Worm (Caenorhabditis elegans) whole organism, L2 larva: Measurements from ENCODE around the gene F26G1.2.

Source experiments
- C34F6.9 ChIP-seq: fragments of 150-350 bp; optimal IDR thresholded peaks from 2 replicates; lab custom pipeline; 2014; ENCODE audit warnings: missing biosample characterization, missing genetic modification characterization
- F13H6.1 ChIP-seq: sonication (generic microtip); optimal IDR thresholded peaks from 2 replicates; lab custom pipeline; 2016; ENCODE audit warnings: missing genetic modification characterization, missing compliant biosample characterization
- R02D3.7 ChIP-seq: fragments of 150-350 bp; optimal IDR thresholded peaks from 2 replicates; lab custom pipeline; 2014; ENCODE audit warnings: missing biosample characterization, missing genetic modification characterization
- alr-1 ChIP-seq: fragments of 150-350 bp; optimal IDR thresholded peaks from 2 replicates; lab custom pipeline; 2014; ENCODE audit warnings: missing biosample characterization, missing genetic modification characterization
- aly-2 ChIP-seq: fragments of 150-350 bp; optimal IDR thresholded peaks from 2 replicates; lab custom pipeline; 2014; ENCODE audit warnings: missing biosample characterization, missing genetic modification characterization
- ama-1 ChIP-seq: fragments of 150-350 bp; optimal IDR thresholded peaks from 2 replicates; lab custom pipeline; 2018; ENCODE audit warnings: inconsistent platforms
- blmp-1 ChIP-seq: sonication (generic microtip); optimal IDR thresholded peaks from 2 replicates; lab custom pipeline; 2017; ENCODE audit warnings: missing genetic modification characterization, mild to moderate bottlenecking, missing compliant biosample characterization, antibody characterized with exemption, moderate library complexity; ENCODE audit not compliant: insufficient read depth
- ceh-16 ChIP-seq: fragments of 150-350 bp; optimal IDR thresholded peaks from 2 replicates; lab custom pipeline; 2014; ENCODE audit warnings: missing biosample characterization, missing genetic modification characterization
- crh-2 ChIP-seq: sonication (generic microtip); optimal IDR thresholded peaks from 2 replicates; lab custom pipeline; 2017; ENCODE audit warnings: missing biosample characterization, missing genetic modification characterization
- egl-27 ChIP-seq: sonication (generic microtip); optimal IDR thresholded peaks from 3 replicates; lab custom pipeline; 2017; ENCODE audit warnings: missing biosample characterization, missing genetic modification reagents, missing genetic modification characterization
- elt-3 ChIP-seq: sonication (generic microtip); optimal IDR thresholded peaks from 2 replicates; lab custom pipeline; 2017; ENCODE audit warnings: missing biosample characterization, missing genetic modification characterization
- gmeb-1 ChIP-seq: fragments of 150-350 bp; optimal IDR thresholded peaks from 2 replicates; lab custom pipeline; 2014; ENCODE audit warnings: missing biosample characterization, missing genetic modification characterization
- lin-11 ChIP-seq: fragments of 150-350 bp; sonication (generic microtip); optimal IDR thresholded peaks from 2 replicates; lab custom pipeline; 2014; ENCODE audit warnings: missing biosample characterization, missing genetic modification characterization, inconsistent platforms, mixed read lengths
- lin-39 ChIP-seq: fragments of 150-350 bp; optimal IDR thresholded peaks from 2 replicates; lab custom pipeline; 2014; ENCODE audit warnings: missing biosample characterization, missing genetic modification reagents, missing genetic modification characterization
- lsy-2 ChIP-seq, 2 experiments: fragments of 150-350 bp in 1 of 2; sonication (generic microtip) in 1 of 2; optimal IDR thresholded peaks; 2 replicates each; lab custom pipeline; 2014 to 2017; ENCODE audit warnings: missing biosample characterization in 2 of 2, missing genetic modification characterization in 2 of 2
- mab-5 ChIP-seq: fragments of 150-350 bp; optimal IDR thresholded peaks from 2 replicates; lab custom pipeline; 2014; ENCODE audit warnings: missing biosample characterization, missing genetic modification characterization
- mbf-1 ChIP-seq: sonication (generic microtip); optimal IDR thresholded peaks from 2 replicates; lab custom pipeline; 2017; ENCODE audit warnings: missing biosample characterization, missing genetic modification characterization
- nhr-10 ChIP-seq: sonication (generic microtip); optimal IDR thresholded peaks from 2 replicates; lab custom pipeline; 2017; ENCODE audit warnings: missing biosample characterization, missing genetic modification characterization
- nhr-12 ChIP-seq: fragments of 150-350 bp; optimal IDR thresholded peaks from 2 replicates; lab custom pipeline; 2014; ENCODE audit warnings: missing biosample characterization, missing genetic modification characterization
- nhr-21 ChIP-seq: fragments of 150-350 bp; optimal IDR thresholded peaks from 2 replicates; lab custom pipeline; 2014; ENCODE audit warnings: missing biosample characterization, missing genetic modification characterization
- nhr-23 ChIP-seq: fragments of 150-350 bp; optimal IDR thresholded peaks from 2 replicates; lab custom pipeline; 2014; ENCODE audit warnings: missing biosample characterization, missing genetic modification reagents, missing genetic modification characterization
- nhr-25 ChIP-seq: fragments of 150-350 bp; sonication (generic microtip); optimal IDR thresholded peaks from 3 replicates; lab custom pipeline; 2014; ENCODE audit warnings: missing biosample characterization, missing genetic modification characterization
- nhr-6 ChIP-seq: fragments of 150-350 bp; optimal IDR thresholded peaks from 2 replicates; lab custom pipeline; 2014; ENCODE audit warnings: missing biosample characterization, missing genetic modification characterization
- nhr-77 ChIP-seq: fragments of 150-350 bp; optimal IDR thresholded peaks from 2 replicates; lab custom pipeline; 2014; ENCODE audit warnings: missing biosample characterization, missing genetic modification characterization
- peb-1 ChIP-seq: fragments of 150-350 bp; optimal IDR thresholded peaks from 2 replicates; lab custom pipeline; 2014; ENCODE audit warnings: missing biosample characterization, missing genetic modification characterization
- skn-1 ChIP-seq: sonication (generic microtip); optimal IDR thresholded peaks from 2 replicates; lab custom pipeline; 2017; ENCODE audit warnings: missing biosample characterization, missing genetic modification characterization
- sma-3 ChIP-seq: sonication (generic microtip); optimal IDR thresholded peaks from 2 replicates; lab custom pipeline; 2016; ENCODE audit warnings: missing genetic modification reagents, missing genetic modification characterization, missing compliant biosample characterization
- sma-9 ChIP-seq, 2 experiments: fragments of 150-350 bp in 1 of 2; sonication (generic microtip) in 1 of 2; optimal IDR thresholded peaks; 2 replicates each; lab custom pipeline; 2014 to 2016; ENCODE audit warnings: missing genetic modification characterization in 2 of 2, mild to moderate bottlenecking in 1 of 2, missing biosample characterization in 1 of 2, missing compliant biosample characterization in 1 of 2, missing genetic modification reagents in 1 of 2, moderate library complexity in 1 of 2
- snpc-4 ChIP-seq: fragments of 150-350 bp; optimal IDR thresholded peaks from 2 replicates; lab custom pipeline; 2014; ENCODE audit warnings: missing biosample characterization, missing genetic modification characterization
- unc-39 ChIP-seq: fragments of 150-350 bp; optimal IDR thresholded peaks from 2 replicates; lab custom pipeline; 2014; ENCODE audit warnings: missing biosample characterization, missing genetic modification characterization
- unc-55 ChIP-seq: fragments of 150-350 bp; sonication (generic microtip); optimal IDR thresholded peaks from 3 replicates; lab custom pipeline; 2014; ENCODE audit warnings: missing biosample characterization, missing genetic modification reagents, missing genetic modification characterization
- unc-62 ChIP-seq: fragments of 150-350 bp; optimal IDR thresholded peaks from 2 replicates; lab custom pipeline; 2014; ENCODE audit warnings: missing biosample characterization, missing genetic modification reagents, missing genetic modification characterization
- zag-1 ChIP-seq: fragments of 150-350 bp; optimal IDR thresholded peaks from 2 replicates; lab custom pipeline; 2014; ENCODE audit warnings: missing biosample characterization, missing genetic modification characterization
- ztf-11 ChIP-seq: sonication (generic microtip); optimal IDR thresholded peaks from 2 replicates; lab custom pipeline; 2017; ENCODE audit warnings: missing biosample characterization, missing genetic modification characterization
- ztf-4 ChIP-seq: fragments of 150-350 bp; optimal IDR thresholded peaks from 2 replicates; lab custom pipeline; 2014; ENCODE audit warnings: missing biosample characterization, missing genetic modification characterization

F26G1.2 gene

DNA sequence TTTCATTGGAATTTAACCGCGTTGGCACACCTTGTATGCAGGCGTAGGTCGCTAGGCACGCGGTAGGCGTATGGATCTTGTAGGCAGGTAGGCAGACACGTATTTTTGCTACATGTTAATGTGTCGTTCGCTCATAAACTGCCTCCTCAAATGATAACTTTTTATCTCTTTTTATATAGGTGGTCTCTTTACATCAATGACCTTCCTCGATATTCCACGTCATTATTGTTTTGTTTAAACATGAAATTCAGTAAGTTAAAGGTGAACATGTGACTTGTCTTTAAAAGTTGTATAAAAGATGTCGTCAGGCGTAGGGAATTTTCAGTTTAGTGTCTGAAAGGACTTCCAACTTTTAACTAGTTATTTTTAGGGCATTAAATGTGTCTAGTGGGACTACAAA lies 15.2 kb upstream of the F26G1.2 start:
- TF ChIP-seq nhr-12 (tag; lab: Kevin White, UChicago) (no peak), blmp-1 (tag; lab: Kevin White, UChicago) (no peak), mab-5 (tag; lab: Kevin White, UChicago) (no peak), ztf-4 (no peak), nhr-6 (no peak), F13H6.1 (tag; lab: Kevin White, UChicago) (no peak), peb-1 (no peak), unc-39 (no peak), ztf-11 (tag; lab: Kevin White, UChicago) (no peak), gmeb-1 (tag; lab: Kevin White, UChicago) (peak; percentile 28), nhr-77 (tag; lab: Kevin White, UChicago) (no peak), skn-1 (no peak), snpc-4 (tag; lab: Kevin White, UChicago) (no peak), sma-3 (no peak), lsy-2 (tag; optimal IDR thresholded peaks at IDR 0.05; lab: Kevin White, UChicago) (no peak), nhr-23 (no peak), nhr-25 (tag; lab: Kevin White, UChicago) (peak; percentile 28), unc-55 (GFP tag; lab: Kevin White, UChicago) (no peak), unc-62 (GFP tag; lab: Kevin White, UChicago) (no peak), sma-9 (GFP tag; optimal IDR thresholded peaks at IDR 0.05; lab: Kevin White, UChicago) (peak; percentile 31), sma-9 (tag; optimal IDR thresholded peaks at IDR 0.05; lab: Kevin White, UChicago) (no peak), R02D3.7 (tag; lab: Kevin White, UChicago) (no peak), lin-11 (no peak), C34F6.9 (tag; lab: Kevin White, UChicago) (no peak), nhr-10 (tag; lab: Kevin White, UChicago) (no peak), ceh-16 (tag; lab: Kevin White, UChicago) (no peak), alr-1 (tag; lab: Kevin White, UChicago) (no peak), zag-1 (tag; lab: Kevin White, UChicago) (no peak), elt-3 (no peak), crh-2 (peak; percentile 69)

- TF ChIP-seq sma-3 (peak; percentile 43), skn-1 (no peak), sma-9 (GFP tag; optimal IDR thresholded peaks at IDR 0.05; lab: Kevin White, UChicago) (peak; percentile 44), sma-9 (tag; optimal IDR thresholded peaks at IDR 0.05; lab: Kevin White, UChicago) (no peak), nhr-25 (tag; lab: Kevin White, UChicago) (peak; percentile 55), zag-1 (tag; lab: Kevin White, UChicago) (no peak), nhr-21 (tag; lab: Kevin White, UChicago) (peak; percentile 54), blmp-1 (tag; lab: Kevin White, UChicago) (peak; percentile 21)
Observed at ce11 chrII:4748374-4748773, 14.5 kb upstream of the F26G1.2 start.

ce11 chrII:4749581-4749980 lies 13.3 kb upstream of the F26G1.2 start, which contains the start of gene F41C3.2:
F41C3.2 (plus strand) TSS chrII:4749968.
- no peak for TF ChIP-seq mbf-1 (tag; lab: Kevin White, UChicago)
- TF ChIP-seq nhr-6 = no peak
- TF ChIP-seq sma-9 (GFP tag; optimal IDR thresholded peaks at IDR 0.05; lab: Kevin White, UChicago) = peak; percentile 57
- TF ChIP-seq sma-9 (tag; optimal IDR thresholded peaks at IDR 0.05; lab: Kevin White, UChicago) = no peak
- peak; percentile 41 for TF ChIP-seq ama-1 (lab: Kevin White, UChicago)
- peak; percentile 35 for TF ChIP-seq nhr-25 (tag; lab: Kevin White, UChicago)
- TF ChIP-seq blmp-1 (tag; lab: Kevin White, UChicago) = peak; percentile 33
- TF ChIP-seq unc-39 = no peak
- TF ChIP-seq nhr-21 (tag; lab: Kevin White, UChicago) = peak; percentile 4
- TF ChIP-seq aly-2 (tag; lab: Kevin White, UChicago) = no peak

DNA sequence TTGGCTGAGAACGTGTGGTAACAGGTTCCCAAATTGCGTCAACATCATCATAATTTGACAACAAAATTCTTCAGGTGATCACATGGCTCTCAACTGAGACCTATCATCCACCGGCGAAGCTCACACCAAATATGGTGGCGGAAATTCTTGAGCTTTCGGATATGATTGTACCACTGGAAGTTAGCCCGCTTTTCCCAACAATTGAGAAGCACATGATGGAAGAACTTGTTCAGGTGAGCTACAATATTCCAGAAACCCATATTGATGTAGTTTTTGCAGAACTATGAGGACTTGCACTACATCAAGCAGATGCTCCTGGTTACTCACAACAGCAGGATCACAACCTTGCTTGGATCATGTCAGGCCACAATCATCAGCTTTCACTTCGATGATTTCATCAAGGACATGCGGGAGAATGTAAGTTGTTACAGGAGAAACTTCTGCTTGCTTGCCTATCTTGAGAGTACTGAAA lies 10.6 kb upstream of the F26G1.2 start, which contains the start of gene F41C3.1:
Gene F41C3.1 (plus strand): TSS at position 51 of the 472 bp plus-strand sequence.
- TF ChIP-seq unc-62 (GFP tag; lab: Kevin White, UChicago) (no peak), peb-1 (no peak), sma-9 (GFP tag; optimal IDR thresholded peaks at IDR 0.05; lab: Kevin White, UChicago) (no peak), sma-9 (tag; optimal IDR thresholded peaks at IDR 0.05; lab: Kevin White, UChicago) (no peak), nhr-23 (no peak), lsy-2 (tag; optimal IDR thresholded peaks at IDR 0.05; lab: Kevin White, UChicago) (no peak), alr-1 (tag; lab: Kevin White, UChicago) (no peak), F13H6.1 (tag; lab: Kevin White, UChicago) (no peak), blmp-1 (tag; lab: Kevin White, UChicago) (no peak), lin-39 (tag; lab: Kevin White, UChicago) (no peak), C34F6.9 (tag; lab: Kevin White, UChicago) (no peak), nhr-77 (tag; lab: Kevin White, UChicago) (no peak), ztf-11 (tag; lab: Kevin White, UChicago) (no peak), egl-27 (tag; lab: Kevin White, UChicago) (no peak), lin-11 (no peak), nhr-25 (tag; lab: Kevin White, UChicago) (no peak), mab-5 (tag; lab: Kevin White, UChicago) (no peak)
